Worm (Caenorhabditis elegans): ENCODE measurements around the gene C54D2.6.

Gene C54D2.6

DNA sequence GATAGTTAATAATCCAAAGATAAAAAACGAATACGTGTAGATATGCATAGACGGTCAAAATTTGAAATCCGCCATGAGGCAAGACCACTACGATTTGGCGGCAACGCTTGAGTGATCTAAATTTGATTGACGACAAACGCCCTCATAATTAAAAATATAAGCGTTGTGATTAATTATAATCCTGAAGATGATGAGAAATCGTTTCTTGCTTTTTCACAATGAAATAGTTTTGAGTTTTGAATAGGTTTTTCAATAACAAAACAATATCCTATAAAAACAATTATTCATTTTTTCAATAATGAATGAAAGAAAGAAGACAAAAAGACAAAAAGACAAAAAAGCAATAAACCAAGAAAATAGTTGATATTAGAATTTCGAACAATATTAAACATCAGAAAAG is at the start of gene C54D2.6:
C54D2.6 (minus strand) TSS at position 101 of the 400 bp plus-strand sequence.
- TF ChIP-seq ceh-28 (tag; optimal IDR thresholded peaks at IDR 0.05) (no peak), lin-39 (tag; optimal IDR thresholded peaks at IDR 0.05) (no peak), egl-27 (tag; optimal IDR thresholded peaks at IDR 0.05) (no peak), ztf-11 (tag; optimal IDR thresholded peaks at IDR 0.05) (no peak), ceh-16 (tag; optimal IDR thresholded peaks at IDR 0.05) (no peak), pqm-1 (tag; optimal IDR thresholded peaks at IDR 0.05) (no peak), nfya-1 (tag; optimal IDR thresholded peaks at IDR 0.05; ENCODE audit: insufficient read depth) (no peak), ceh-9 (tag; optimal IDR thresholded peaks at IDR 0.05) (no peak), sea-2 (GFP tag; optimal IDR thresholded peaks at IDR 0.05) (no peak), lsy-12 (tag; optimal IDR thresholded peaks at IDR 0.05) (no peak), fkh-10 (GFP tag; optimal IDR thresholded peaks at IDR 0.05) (no peak), snpc-4 (tag; optimal IDR thresholded peaks at IDR 0.05) (no peak), zag-1 (tag; optimal IDR thresholded peaks at IDR 0.05) (no peak)

- TF ChIP-seq lsy-12 (tag; optimal IDR thresholded peaks at IDR 0.05) (no peak), elt-1 (tag; optimal IDR thresholded peaks at IDR 0.05) (no peak), ceh-82 (tag; optimal IDR thresholded peaks at IDR 0.05) (no peak), R02D3.7 (tag; optimal IDR thresholded peaks at IDR 0.05) (no peak), sea-2 (GFP tag; optimal IDR thresholded peaks at IDR 0.05) (no peak), elt-2 (tag; optimal IDR thresholded peaks at IDR 0.05) (no peak), fkh-2 (tag; optimal IDR thresholded peaks at IDR 0.05) (no peak), nhr-67 (tag; optimal IDR thresholded peaks at IDR 0.05) (no peak), skn-1 (tag; optimal IDR thresholded peaks at IDR 0.05) (no peak), ceh-28 (tag; optimal IDR thresholded peaks at IDR 0.05) (no peak), nhr-12 (tag; optimal IDR thresholded peaks at IDR 0.05) (no peak), ztf-11 (tag; optimal IDR thresholded peaks at IDR 0.05) (no peak), mml-1 (tag; optimal IDR thresholded peaks at IDR 0.05) (no peak), nhr-76 (tag; optimal IDR thresholded peaks at IDR 0.05) (no peak), pha-4 (tag; optimal IDR thresholded peaks at IDR 0.05) (no peak), nfya-1 (tag; optimal IDR thresholded peaks at IDR 0.05; ENCODE audit: insufficient read depth) (no peak)
These were observed 45.0 kb upstream of the C54D2.6 start, which contains the start of gene C39D10.5 for ce11 chrX:7892296-7892695. C39D10.5 (minus strand) TSS chrX:7892396.

DNA sequence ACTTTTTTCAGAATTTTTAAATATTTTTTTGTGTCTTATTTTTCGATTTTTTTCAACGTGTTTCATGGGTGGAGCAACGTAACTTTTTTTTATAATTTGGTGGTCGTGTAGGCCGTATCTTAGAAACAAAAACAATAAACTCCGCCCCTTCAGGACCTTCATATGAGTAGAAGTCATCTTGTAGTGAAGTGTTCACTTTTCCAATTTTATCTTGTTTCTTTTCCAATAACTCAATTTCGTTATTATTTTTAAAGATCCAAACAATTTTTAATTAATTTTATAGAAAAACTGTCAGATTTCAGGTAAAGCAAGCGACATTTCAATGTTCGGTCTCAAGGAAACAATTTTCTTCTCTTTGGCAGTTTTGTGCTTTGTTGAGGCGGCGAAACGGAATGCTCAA is 41.6 kb upstream of the C54D2.6 start, which contains the start of gene C39D10.2:
C39D10.2 (plus strand) TSS at position 301 of the 400 bp plus-strand sequence.
- TF ChIP-seq eor-1 (tag; optimal IDR thresholded peaks at IDR 0.05) (no peak), egl-5 (tag; optimal IDR thresholded peaks at IDR 0.05) (no peak), ZK546.5 (tag; optimal IDR thresholded peaks at IDR 0.05) (no peak), ztf-11 (tag; optimal IDR thresholded peaks at IDR 0.05) (no peak), fkh-2 (tag; optimal IDR thresholded peaks at IDR 0.05) (no peak), snpc-4 (tag; optimal IDR thresholded peaks at IDR 0.05) (no peak), pqm-1 (tag; optimal IDR thresholded peaks at IDR 0.05) (no peak), unc-62 (GFP tag; optimal IDR thresholded peaks at IDR 0.05) (no peak), zag-1 (tag; optimal IDR thresholded peaks at IDR 0.05) (no peak)

- TF ChIP-seq ama-1 (optimal IDR thresholded peaks at IDR 0.05) (no peak), aly-2 (tag; optimal IDR thresholded peaks at IDR 0.05) (no peak), nhr-76 (tag; optimal IDR thresholded peaks at IDR 0.05) (no peak), elt-1 (tag; optimal IDR thresholded peaks at IDR 0.05) (no peak)
These were observed 38.9 kb upstream of the C54D2.6 start for ce11 chrX:7886200-7886599.

- TF ChIP-seq lsy-12 (tag; optimal IDR thresholded peaks at IDR 0.05) (no peak), fkh-10 (GFP tag; optimal IDR thresholded peaks at IDR 0.05) (no peak), nhr-237 (tag; optimal IDR thresholded peaks at IDR 0.05) (no peak), nhr-25 (tag; optimal IDR thresholded peaks at IDR 0.05) (no peak), ceh-28 (tag; optimal IDR thresholded peaks at IDR 0.05) (no peak), fkh-2 (tag; optimal IDR thresholded peaks at IDR 0.05) (no peak), nhr-28 (tag; optimal IDR thresholded peaks at IDR 0.05) (no peak), elt-2 (tag; optimal IDR thresholded peaks at IDR 0.05) (no peak), pqm-1 (tag; optimal IDR thresholded peaks at IDR 0.05) (no peak), nhr-23 (tag; optimal IDR thresholded peaks at IDR 0.05) (no peak), elt-1 (tag; optimal IDR thresholded peaks at IDR 0.05) (no peak), aly-2 (tag; optimal IDR thresholded peaks at IDR 0.05) (no peak), nfya-1 (tag; optimal IDR thresholded peaks at IDR 0.05; ENCODE audit: insufficient read depth) (no peak), lin-15B (tag; optimal IDR thresholded peaks at IDR 0.05) (no peak)
These were observed 36.7 kb upstream of the C54D2.6 start, which contains the start of gene pcyt-2.2 for ce11 chrX:7883994-7884393. pcyt-2.2 (plus strand) TSS chrX:7884294.
